Worm (Caenorhabditis elegans) whole organism, L2 larva: ENCODE measurements around the gene cct-3.

Experiments
- ama-1 ChIP-seq: fragments of 150-350 bp; optimal IDR thresholded peaks from 2 replicates; lab custom pipeline; 2018; ENCODE audit warnings: inconsistent platforms
- nhr-25 ChIP-seq: fragments of 150-350 bp; sonication (generic microtip); optimal IDR thresholded peaks from 3 replicates; lab custom pipeline; 2014; ENCODE audit warnings: missing biosample characterization, missing genetic modification characterization
- unc-55 ChIP-seq: fragments of 150-350 bp; sonication (generic microtip); optimal IDR thresholded peaks from 3 replicates; lab custom pipeline; 2014; ENCODE audit warnings: missing biosample characterization, missing genetic modification reagents, missing genetic modification characterization

DNA sequence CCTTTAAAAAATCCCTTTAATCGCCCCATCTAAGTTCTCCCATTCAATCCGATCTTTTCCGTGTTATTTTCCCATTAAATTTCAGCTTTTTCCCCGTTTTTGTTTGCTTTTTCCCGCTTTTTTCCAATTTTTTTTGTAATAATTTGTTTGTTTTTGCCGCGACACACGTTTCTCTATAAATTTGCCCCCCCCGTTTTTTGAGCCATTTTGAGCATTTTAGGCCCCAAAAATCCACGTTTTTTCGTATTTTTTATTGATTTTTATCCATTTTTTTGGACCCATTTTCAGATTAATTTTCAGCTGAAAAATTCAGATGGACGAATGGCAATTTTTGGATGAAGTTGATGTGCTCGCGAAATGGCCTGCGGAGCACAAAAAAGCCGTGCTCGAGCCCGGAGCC lies 10.0 kb downstream of the cct-3 start, which contains the start of gene F54A3.2:
- TF ChIP-seq unc-55 (GFP tag; lab: Kevin White, UChicago) = no peak
- TF ChIP-seq nhr-25 (tag; lab: Kevin White, UChicago) = no peak
- TF ChIP-seq ama-1 (lab: Kevin White, UChicago) = no peak
